Worm (Caenorhabditis elegans): ENCODE measurements around the gene skr-5.

The skr-5 gene

DNA sequence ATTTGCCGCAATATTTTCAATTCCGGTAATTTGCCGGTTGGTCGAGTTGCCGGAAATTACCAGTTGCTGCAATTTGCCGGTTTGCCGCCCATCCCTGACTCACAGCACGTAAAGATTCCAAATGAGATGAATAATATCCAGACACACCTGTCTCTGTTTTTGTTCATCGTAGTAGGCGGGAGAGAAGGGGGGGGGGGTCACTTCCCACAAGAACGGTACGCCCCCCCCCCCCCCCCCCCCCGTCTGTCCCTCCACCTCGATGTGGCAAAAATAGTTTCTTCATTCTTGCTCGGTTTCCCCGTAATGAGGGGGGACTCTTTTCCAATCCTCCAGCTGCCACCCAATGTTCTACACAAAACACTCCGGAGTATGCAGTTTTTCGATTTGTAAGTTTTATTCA, 29.4 kb downstream of the skr-5 start, which contains the start of gene fbxb-7:
fbxb-7 (plus strand) TSS at position 267 of the 400 bp plus-strand sequence.
- TF ChIP-seq elt-1 (tag; optimal IDR thresholded peaks at IDR 0.05): no peak
- TF ChIP-seq lsy-12 (tag; optimal IDR thresholded peaks at IDR 0.05): no peak
- TF ChIP-seq egl-27 (tag; optimal IDR thresholded peaks at IDR 0.05): no peak
- no peak for TF ChIP-seq nhr-11 (tag; optimal IDR thresholded peaks at IDR 0.05)
- no peak for TF ChIP-seq mdl-1 (tag; optimal IDR thresholded peaks at IDR 0.05)
- TF ChIP-seq ceh-82 (tag; optimal IDR thresholded peaks at IDR 0.05): no peak
- TF ChIP-seq nfya-1 (tag; optimal IDR thresholded peaks at IDR 0.05; ENCODE audit: insufficient read depth): no peak
- TF ChIP-seq hmg-11 (tag; optimal IDR thresholded peaks at IDR 0.05): no peak
- TF ChIP-seq nhr-25 (tag; optimal IDR thresholded peaks at IDR 0.05): no peak
- TF ChIP-seq nhr-77 (tag; optimal IDR thresholded peaks at IDR 0.05): no peak
- no peak for TF ChIP-seq ztf-11 (tag; optimal IDR thresholded peaks at IDR 0.05)
- TF ChIP-seq fkh-10 (GFP tag; optimal IDR thresholded peaks at IDR 0.05): no peak
- TF ChIP-seq lin-39 (tag; optimal IDR thresholded peaks at IDR 0.05): no peak
- TF ChIP-seq daf-12 (tag; optimal IDR thresholded peaks at IDR 0.05): no peak
- TF ChIP-seq mml-1 (tag; optimal IDR thresholded peaks at IDR 0.05): no peak
- TF ChIP-seq nhr-12 (tag; optimal IDR thresholded peaks at IDR 0.05): no peak
- TF ChIP-seq nhr-237 (tag; optimal IDR thresholded peaks at IDR 0.05): no peak

DNA sequence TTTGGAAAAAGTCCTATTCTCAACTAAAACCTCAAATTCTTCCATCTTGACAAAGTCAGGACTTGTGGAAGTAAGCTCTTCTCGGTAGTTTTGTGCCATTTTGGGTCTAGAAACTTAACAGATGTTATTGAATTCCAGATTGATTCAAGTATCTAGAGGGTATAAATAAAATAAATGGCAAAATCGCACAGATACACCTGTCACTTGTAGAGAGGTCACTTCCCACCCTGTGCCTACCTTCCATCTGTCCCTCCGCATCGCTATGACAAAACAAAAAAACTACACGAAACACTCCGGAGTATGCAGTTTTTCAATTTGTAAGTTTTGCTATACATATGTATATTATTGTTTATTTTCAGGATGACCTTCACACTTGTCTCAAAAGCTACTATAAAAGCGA, 32.2 kb downstream of the skr-5 start, which contains the start of gene Y20C6A.4:
Y20C6A.4 (plus strand) TSS at position 301 of the 400 bp plus-strand sequence.
- TF ChIP-seq lin-15B (tag; optimal IDR thresholded peaks at IDR 0.05) (no peak), skn-1 (tag; optimal IDR thresholded peaks at IDR 0.05) (no peak), lin-39 (tag; optimal IDR thresholded peaks at IDR 0.05) (no peak), aly-2 (tag; optimal IDR thresholded peaks at IDR 0.05) (no peak), nhr-67 (tag; optimal IDR thresholded peaks at IDR 0.05) (no peak), elt-3 (tag; optimal IDR thresholded peaks at IDR 0.05) (no peak), eor-1 (tag; optimal IDR thresholded peaks at IDR 0.05) (no peak), unc-62 (GFP tag; optimal IDR thresholded peaks at IDR 0.05) (no peak), nhr-43 (tag; optimal IDR thresholded peaks at IDR 0.05; ENCODE audit: poor library complexity, severe bottlenecking) (no peak), nhr-77 (tag; optimal IDR thresholded peaks at IDR 0.05) (no peak), pha-4 (tag; optimal IDR thresholded peaks at IDR 0.05) (no peak)

DNA sequence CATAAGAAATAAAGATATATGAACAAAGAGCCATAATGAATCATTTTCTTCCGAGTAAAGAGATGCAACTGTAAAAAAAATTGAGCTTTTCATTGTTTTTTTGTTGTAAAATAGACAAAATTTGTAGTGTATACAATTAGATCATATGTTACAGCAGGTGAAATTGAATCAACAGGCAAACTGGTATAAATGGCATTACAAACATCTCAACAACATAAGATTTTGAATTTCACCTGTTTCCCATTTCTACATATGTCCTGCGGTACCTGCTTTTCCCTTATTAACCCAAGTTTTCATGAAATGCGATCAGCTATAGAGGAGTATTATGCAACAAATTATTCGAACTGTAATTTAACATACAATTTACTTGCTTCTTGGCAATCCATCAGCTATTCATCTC, 47.7 kb downstream of the skr-5 start, which contains the start of gene srh-120:
srh-120 (plus strand) TSS at position 301 of the 400 bp plus-strand sequence.
- no peak for TF ChIP-seq ZK546.5 (tag; optimal IDR thresholded peaks at IDR 0.05)
- TF ChIP-seq eor-1 (tag; optimal IDR thresholded peaks at IDR 0.05): no peak
- TF ChIP-seq elt-3 (tag; optimal IDR thresholded peaks at IDR 0.05): no peak
- TF ChIP-seq nhr-28 (tag; optimal IDR thresholded peaks at IDR 0.05): no peak
- no peak for TF ChIP-seq mml-1 (tag; optimal IDR thresholded peaks at IDR 0.05)
- TF ChIP-seq lsy-12 (tag; optimal IDR thresholded peaks at IDR 0.05): no peak
- no peak for TF ChIP-seq ztf-11 (tag; optimal IDR thresholded peaks at IDR 0.05)
- no peak for TF ChIP-seq zag-1 (tag; optimal IDR thresholded peaks at IDR 0.05)
- TF ChIP-seq nhr-23 (tag; optimal IDR thresholded peaks at IDR 0.05): no peak
